Worm (Caenorhabditis elegans) whole organism, late embryonic: ENCODE data around the gene pdhb-1.

Experiments
- ceh-2 ChIP-seq: sonication (generic microtip); optimal IDR thresholded peaks from 2 replicates; lab custom pipeline; 2016; ENCODE audit warnings: missing genotype, missing genetic modification characterization, missing compliant biosample characterization
- ceh-9 ChIP-seq: sonication (generic microtip); optimal IDR thresholded peaks from 2 replicates; lab custom pipeline; 2016; ENCODE audit warnings: mild to moderate bottlenecking, missing genetic modification characterization, inconsistent platforms, missing compliant biosample characterization
- hlh-30 ChIP-seq: sonication (generic microtip); optimal IDR thresholded peaks from 2 replicates; lab custom pipeline; 2017; ENCODE audit warnings: antibody characterized with exemption, missing genetic modification characterization, missing compliant biosample characterization; ENCODE audit not compliant: insufficient read depth
- lin-11 ChIP-seq: fragments of 200-800 bp; sonication (Bioruptor generic); optimal IDR thresholded peaks from 2 replicates; lab custom pipeline; 2018; ENCODE audit warnings: mild to moderate bottlenecking, missing genetic modification characterization, missing compliant biosample characterization
- pag-3 ChIP-seq: sonication (generic microtip); optimal IDR thresholded peaks from 2 replicates; lab custom pipeline; 2016; ENCODE audit warnings: missing compliant biosample characterization, missing genetic modification characterization, borderline replicate concordance
- pha-4 ChIP-seq: fragments of 150-350 bp; optimal IDR thresholded peaks from 2 replicates; lab custom pipeline; 2018; ENCODE audit warnings: missing biosample characterization, missing genetic modification reagents, missing genetic modification characterization
- pqm-1 ChIP-seq: sonication (generic microtip); optimal IDR thresholded peaks from 2 replicates; lab custom pipeline; 2016; ENCODE audit warnings: missing genetic modification characterization, missing compliant biosample characterization
- unc-86 ChIP-seq: sonication (generic microtip); optimal IDR thresholded peaks from 2 replicates; lab custom pipeline; 2016; ENCODE audit warnings: missing genetic modification characterization, missing compliant biosample characterization

DNA sequence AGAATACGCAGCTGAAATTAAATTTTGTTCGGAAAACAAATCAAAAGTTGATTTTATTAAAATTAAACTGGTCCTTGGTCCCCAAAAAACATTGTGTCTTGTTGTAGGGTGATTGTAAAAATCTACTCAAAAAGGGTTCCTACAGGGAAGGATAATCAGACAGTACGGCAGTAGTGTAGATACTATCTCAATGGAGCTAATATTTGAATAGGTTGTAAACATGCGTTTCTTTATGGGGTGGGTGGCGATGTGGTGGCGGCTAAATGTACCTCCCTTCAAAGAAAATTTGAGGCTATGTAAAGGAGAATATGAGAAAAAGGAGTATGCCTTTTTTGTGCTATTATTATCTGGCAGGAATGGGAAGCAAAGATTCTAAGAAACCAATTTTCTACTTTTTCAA is 53.0 kb downstream of the pdhb-1 start:
- TF ChIP-seq pha-4 = no peak
- no peak for TF ChIP-seq pag-3 (tag; lab: Kevin White, UChicago)
- TF ChIP-seq hlh-30 = no peak
- no peak for TF ChIP-seq ceh-9 (tag; lab: Kevin White, UChicago)
- TF ChIP-seq pqm-1 (tag; lab: Kevin White, UChicago) = no peak
- TF ChIP-seq unc-86 (tag; lab: Kevin White, UChicago) = no peak
- TF ChIP-seq ceh-2 (tag; lab: Kevin White, UChicago) = no peak
- TF ChIP-seq lin-11 (tag; lab: Kevin White, UChicago) = no peak
